Fruit fly (Drosophila melanogaster) Kc167 (cell line): ENCODE results near the gene Fbp1.

ENCODE experiments used
- h ChIP-seq: fragments of >200 bp; optimal IDR thresholded peaks from 3 replicates; lab custom pipeline; 2018; ENCODE audit warnings: missing external identifiers
- psq ChIP-seq: fragments of >200 bp; optimal IDR thresholded peaks from 2 replicates; lab custom pipeline; 2017; ENCODE audit warnings: missing external identifiers

DNA sequence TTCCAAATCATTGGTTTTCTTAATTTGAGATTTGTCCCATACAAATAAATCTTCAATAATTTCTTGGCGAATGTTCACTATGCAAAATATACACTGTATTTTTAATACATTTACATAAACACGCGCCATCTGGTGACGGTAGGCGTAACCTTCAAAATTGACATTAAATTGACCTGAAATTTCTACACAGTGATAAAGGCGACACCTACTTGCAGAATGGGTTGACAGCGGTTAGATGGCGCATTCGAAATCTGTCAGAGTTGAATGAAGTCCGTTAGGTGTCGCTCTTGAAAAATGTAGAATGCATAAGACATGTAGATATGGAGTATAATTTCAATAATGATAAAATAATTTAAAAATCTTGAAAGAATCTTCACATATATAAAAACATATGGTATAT is 13.6 kb upstream of the Fbp1 start:
- TF ChIP-seq psq (lab: Kevin White, UChicago) (no peak), h (lab: Kevin White, UChicago) (no peak)
